Worm (Caenorhabditis elegans): ENCODE results near the gene idpa-1.

Gene idpa-1

DNA sequence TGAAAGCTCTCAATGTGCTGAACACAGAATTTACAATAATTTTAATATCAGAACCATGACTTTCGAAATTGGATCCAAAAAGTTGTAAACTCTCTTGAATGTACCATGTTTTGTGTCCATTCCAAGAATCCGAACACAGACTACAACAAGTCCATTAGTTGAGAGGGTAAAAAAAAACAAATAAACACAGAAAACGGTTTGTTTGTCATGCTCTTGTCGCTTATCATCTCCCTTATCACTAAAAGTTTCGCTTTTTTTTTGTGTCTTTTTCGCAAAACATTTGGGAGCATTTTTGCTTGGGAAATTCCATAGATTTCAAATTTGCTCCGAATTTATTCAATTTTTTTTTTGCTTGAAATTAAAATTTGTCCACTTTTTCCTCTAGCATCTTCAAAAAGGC lies 31.5 kb downstream of the idpa-1 start:
- TF ChIP-seq T07F8.4 (tag; optimal IDR thresholded peaks at IDR 0.05): no peak
- no peak for TF ChIP-seq rpc-1 (optimal IDR thresholded peaks at IDR 0.05)
- no peak for TF ChIP-seq rpc-1 (tag; optimal IDR thresholded peaks at IDR 0.05)
- TF ChIP-seq let-526 (GFP tag; IDR thresholded peaks at IDR 0.05): no peak
- no peak for TF ChIP-seq let-607 (tag; optimal IDR thresholded peaks at IDR 0.05)
- TF ChIP-seq Y67H2A.10 (GFP tag; conservative IDR thresholded peaks at IDR 0.05): no peak
- no peak for TF ChIP-seq aptf-2 (GFP tag; conservative IDR thresholded peaks at IDR 0.05)
- TF ChIP-seq nhr-90 (tag; optimal IDR thresholded peaks at IDR 0.05): no peak

ce11 chrIII:2869033-2869432 lies 32.0 kb downstream of the idpa-1 start:
- TF ChIP-seq sdz-38 (tag; optimal IDR thresholded peaks at IDR 0.05): no peak

ce11 chrIII:2868416-2868815 lies 32.6 kb downstream of the idpa-1 start:
- no peak for TF ChIP-seq sdz-38 (tag; optimal IDR thresholded peaks at IDR 0.05)
- no peak for TF ChIP-seq lir-1 (GFP tag; conservative IDR thresholded peaks at IDR 0.05)
- no peak for TF ChIP-seq ztf-25 (GFP tag; IDR thresholded peaks at IDR 0.05)
- no peak for TF ChIP-seq lag-1 (GFP tag; IDR thresholded peaks at IDR 0.05)
- no peak for TF ChIP-seq cebp-2 (GFP tag; IDR thresholded peaks at IDR 0.05)
- no peak for TF ChIP-seq D2030.7 (GFP tag; IDR thresholded peaks at IDR 0.05)
- TF ChIP-seq aptf-3 (GFP tag; IDR thresholded peaks at IDR 0.05): no peak
- TF ChIP-seq Y56A3A.18 (GFP tag; IDR thresholded peaks at IDR 0.05): no peak
- TF ChIP-seq ztf-22 (GFP tag; optimal IDR thresholded peaks at IDR 0.05): no peak

DNA sequence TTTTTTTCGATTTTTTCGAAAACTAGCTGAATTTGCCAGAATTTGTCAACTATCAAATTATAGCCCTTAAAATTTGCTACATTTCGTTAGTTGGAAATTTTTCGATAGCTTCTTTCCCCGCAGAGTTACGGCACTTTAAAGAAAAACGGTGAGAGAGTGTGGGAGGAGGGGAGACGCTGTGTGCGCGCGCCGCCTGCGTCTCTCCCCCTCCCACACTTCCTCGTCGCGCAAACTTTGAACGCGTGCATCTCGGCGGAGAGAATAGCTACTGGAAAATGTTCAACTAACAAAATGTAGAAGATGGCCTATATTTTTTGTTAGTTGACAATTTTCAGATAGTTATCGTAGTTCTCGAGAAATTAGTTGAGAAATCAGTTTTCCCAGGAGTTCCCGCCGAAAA lies 34.4 kb downstream of the idpa-1 start:
- TF ChIP-seq zfh-2 (GFP tag; conservative IDR thresholded peaks at IDR 0.05) (peak; percentile 51), F52B5.7 (tag; optimal IDR thresholded peaks at IDR 0.05) (no peak), hmg-1.2 (GFP tag; IDR thresholded peaks at IDR 0.05) (peak; percentile 86)

- TF ChIP-seq let-526 (GFP tag; IDR thresholded peaks at IDR 0.05) (no peak), egrh-3 (GFP tag; IDR thresholded peaks at IDR 0.05) (no peak), unc-130 (GFP tag; optimal IDR thresholded peaks at IDR 0.05) (no peak), akir-1 (GFP tag; optimal IDR thresholded peaks at IDR 0.05) (no peak), ztf-25 (GFP tag; IDR thresholded peaks at IDR 0.05) (no peak), B0035.1 (tag; optimal IDR thresholded peaks at IDR 0.05) (no peak), somi-1 (GFP tag; optimal IDR thresholded peaks at IDR 0.05) (no peak), F23B12.7 (tag; optimal IDR thresholded peaks at IDR 0.05; ENCODE audit: insufficient read depth) (no peak), snpc-1.3 (tag; optimal IDR thresholded peaks at IDR 0.05; ENCODE audit: insufficient read depth) (no peak), ztf-28 (GFP tag; IDR thresholded peaks at IDR 0.05) (no peak), nhr-90 (tag; optimal IDR thresholded peaks at IDR 0.05) (no peak), nhr-80 (tag; optimal IDR thresholded peaks at IDR 0.05) (no peak)
Observed at ce11 chrIII:2864669-2865068, 36.3 kb downstream of the idpa-1 start.

DNA sequence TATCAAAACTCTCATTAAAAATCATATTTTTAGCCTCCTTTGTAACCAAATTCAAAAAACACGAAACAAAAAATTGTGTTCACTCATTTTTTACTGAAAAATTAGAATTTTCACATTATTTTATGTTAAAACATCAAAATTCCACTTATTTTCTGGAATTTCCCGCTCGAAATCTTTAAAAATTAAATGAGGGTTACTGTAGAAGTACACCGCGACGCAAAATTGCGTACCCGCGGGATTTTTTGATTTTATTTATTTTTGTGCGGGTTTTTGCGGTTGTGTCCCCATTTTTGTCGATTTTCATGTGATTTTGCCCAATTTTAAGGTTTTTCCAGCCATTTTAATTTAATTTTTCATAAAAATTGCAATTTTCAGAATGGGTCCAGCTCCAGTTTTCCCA lies 42.7 kb downstream of the idpa-1 start:
- peak; percentile 63; the same call in 1 of the 2 replicates for TF ChIP-seq B0019.2 (GFP tag; conservative IDR thresholded peaks at IDR 0.05)
- peak; percentile 83 for TF ChIP-seq D2030.7 (GFP tag; IDR thresholded peaks at IDR 0.05)
- no peak for TF ChIP-seq rpc-1 (optimal IDR thresholded peaks at IDR 0.05)
- TF ChIP-seq rpc-1 (tag; optimal IDR thresholded peaks at IDR 0.05): no peak
- TF ChIP-seq hsf-1 (GFP tag; IDR thresholded peaks at IDR 0.05): peak; percentile 72
- peak; percentile 80 for TF ChIP-seq lin-54 (GFP tag; optimal IDR thresholded peaks at IDR 0.05)
- no peak for TF ChIP-seq die-1 (tag; optimal IDR thresholded peaks at IDR 0.05)
- TF ChIP-seq hmg-20 (GFP tag; IDR thresholded peaks at IDR 0.05): no peak
- TF ChIP-seq madf-3 (GFP tag; IDR thresholded peaks at IDR 0.05): no peak
- no peak for TF ChIP-seq F57A8.1 (GFP tag; optimal IDR thresholded peaks at IDR 0.05)
- TF ChIP-seq atf-7 (tag; optimal IDR thresholded peaks at IDR 0.05): no peak
- TF ChIP-seq attf-3 (GFP tag; conservative IDR thresholded peaks at IDR 0.05): no peak
- no peak for TF ChIP-seq bed-2 (GFP tag; IDR thresholded peaks at IDR 0.05)
- peak; percentile 89 for TF ChIP-seq madf-8 (GFP tag; conservative IDR thresholded peaks at IDR 0.05)
- no peak for TF ChIP-seq egl-18 (GFP tag; IDR thresholded peaks at IDR 0.05)
- TF ChIP-seq ceh-91 (GFP tag; IDR thresholded peaks at IDR 0.05): peak; percentile 83

Data from whole organism, young adult.